Fruit fly (Drosophila melanogaster): Measurements from ENCODE around the gene CG42304.

Gene CG42304

dm6 chr3L:2702474-2702873, 50.6 kb downstream of the CG42304 start:
- TF ChIP-seq stwl (tag; optimal IDR thresholded peaks at IDR 0.05) (peak; percentile 43), scrt (GFP tag; optimal IDR thresholded peaks at IDR 0.05) (peak; percentile 68), lilli (GFP tag; optimal IDR thresholded peaks at IDR 0.05) (no peak), onecut (GFP tag; IDR thresholded peaks at IDR 0.05) (peak; percentile 46; the same call in 1 of the 2 replicates), CG1529 (GFP tag; optimal IDR thresholded peaks at IDR 0.05) (no peak), Ets65A (GFP tag) (peak; percentile 54), B-H1 (GFP tag; IDR thresholded peaks at IDR 0.05) (no peak)

Measured in whole organism, embryonic.